Worm (Caenorhabditis elegans): ENCODE data around the gene hlh-8.

hlh-8 gene

ce11 chrX:8088474-8088873 is 27.8 kb upstream of the hlh-8 start, which contains the start of gene vem-1:
Gene vem-1 (minus strand): TSS chrX:8088574.
- TF ChIP-seq nhr-10 (tag; optimal IDR thresholded peaks at IDR 0.05) (no peak), mxl-2 (GFP tag; conservative IDR thresholded peaks at IDR 0.05) (no peak), hif-1 (tag; optimal IDR thresholded peaks at IDR 0.05) (peak in 1 of 2 experiments; percentile 56), sdz-12 (GFP tag; optimal IDR thresholded peaks at IDR 0.05) (peak; percentile 18), nhr-28 (tag; optimal IDR thresholded peaks at IDR 0.05) (no peak), snpc-4 (tag; optimal IDR thresholded peaks at IDR 0.05) (no peak), nhr-25 (tag; optimal IDR thresholded peaks at IDR 0.05; ENCODE audit: borderline replicate concordance, insufficient read depth) (no peak), fkh-10 (GFP tag; optimal IDR thresholded peaks at IDR 0.05) (no peak), daf-12 (tag; optimal IDR thresholded peaks at IDR 0.05) (no peak), ceh-20 (GFP tag; IDR thresholded peaks at IDR 0.05) (no peak), php-3 (GFP tag; IDR thresholded peaks at IDR 0.05) (no peak), rbr-2 (tag; optimal IDR thresholded peaks at IDR 0.05) (no peak), aly-2 (tag; optimal IDR thresholded peaks at IDR 0.05) (no peak), vab-7 (GFP tag; IDR thresholded peaks at IDR 0.05) (0 out of 2 replicates have a peak, but pooled peaks have one; percentile 13), daf-16 (GFP tag; optimal IDR thresholded peaks at IDR 0.05) (no peak), daf-16 (tag; optimal IDR thresholded peaks at IDR 0.05) (no peak), ceh-32 (tag; optimal IDR thresholded peaks at IDR 0.05; ENCODE audit: poor library complexity) (no peak), pha-4 (GFP tag; IDR thresholded peaks at IDR 0.05) (no peak), pha-4 (tag; optimal IDR thresholded peaks at IDR 0.05) (no peak), daf-19 (GFP tag; conservative IDR thresholded peaks at IDR 0.05) (no peak), mxl-3 (GFP tag; optimal IDR thresholded peaks at IDR 0.05) (no peak), spr-3 (GFP tag; optimal IDR thresholded peaks at IDR 0.05) (no peak), daf-8 (GFP tag; IDR thresholded peaks at IDR 0.05) (no peak), attf-4 (tag; optimal IDR thresholded peaks at IDR 0.05) (no peak), T26A8.4 (GFP tag; IDR thresholded peaks at IDR 0.05) (no peak), Y105C5A.15 (GFP tag; IDR thresholded peaks at IDR 0.05) (no peak), unc-130 (GFP tag; optimal IDR thresholded peaks at IDR 0.05) (no peak), zfp-2 (tag; optimal IDR thresholded peaks at IDR 0.05) (no peak), lim-7 (GFP tag; IDR thresholded peaks at IDR 0.05) (0 out of 2 replicates have a peak, but pooled peaks have one; percentile 40), ama-1 (optimal IDR thresholded peaks at IDR 0.05) (no peak), egl-43 (GFP tag; IDR thresholded peaks at IDR 0.05) (no peak), hlh-11 (tag; optimal IDR thresholded peaks at IDR 0.05) (no peak), tra-1 (GFP tag; IDR thresholded peaks at IDR 0.05) (0 out of 2 replicates have a peak, but pooled peaks have one; percentile 35), madf-9 (GFP tag; conservative IDR thresholded peaks at IDR 0.05) (no peak), madf-5 (GFP tag; IDR thresholded peaks at IDR 0.05) (no peak), mdt-29 (GFP tag; IDR thresholded peaks at IDR 0.05) (no peak), mdl-1 (tag; optimal IDR thresholded peaks at IDR 0.05) (no peak), spr-1 (tag; optimal IDR thresholded peaks at IDR 0.05) (no peak), ceh-44 (GFP tag; IDR thresholded peaks at IDR 0.05) (no peak), zip-11 (GFP tag; IDR thresholded peaks at IDR 0.05) (no peak), Y48G9A.11 (GFP tag; IDR thresholded peaks at IDR 0.05) (no peak)

- TF ChIP-seq pqm-1 (tag; optimal IDR thresholded peaks at IDR 0.05) (peak; percentile 52), T20F7.1 (GFP tag; optimal IDR thresholded peaks at IDR 0.05) (no peak), ceh-82 (tag; optimal IDR thresholded peaks at IDR 0.05) (no peak), hlh-30 (tag; optimal IDR thresholded peaks at IDR 0.05; ENCODE audit: insufficient read depth) (no peak), nhr-10 (tag; optimal IDR thresholded peaks at IDR 0.05) (peak; percentile 44), mes-2 (tag; optimal IDR thresholded peaks at IDR 0.05; ENCODE audit: poor library complexity, severe bottlenecking) (peak; percentile 39), ZK337.2 (GFP tag; IDR thresholded peaks at IDR 0.05) (no peak), aha-1 (tag) (peak; percentile 13), Y75B8A.6 (GFP tag; IDR thresholded peaks at IDR 0.05) (no peak), hlh-11 (tag; optimal IDR thresholded peaks at IDR 0.05) (peak; percentile 47), mep-1 (tag; optimal IDR thresholded peaks at IDR 0.05) (no peak), hmg-1.1 (GFP tag; IDR thresholded peaks at IDR 0.05) (peak; percentile 31; the same call in 1 of the 2 replicates), rbr-2 (tag; optimal IDR thresholded peaks at IDR 0.05) (peak; percentile 37), nhr-77 (tag; optimal IDR thresholded peaks at IDR 0.05) (peak; percentile 70), nhr-28 (tag; optimal IDR thresholded peaks at IDR 0.05) (peak; percentile 97), spr-1 (tag; optimal IDR thresholded peaks at IDR 0.05) (no peak)
Observed at ce11 chrX:8089266-8089909, 26.9 kb upstream of the hlh-8 start.
